Worm (Caenorhabditis elegans) whole organism, mixed stage, embryonic: ENCODE data around the gene mdt-22.

Experiments used
- blmp-1 ChIP-seq: fragments of 150-350 bp; optimal IDR thresholded peaks from 2 replicates; lab custom pipeline; 2014; ENCODE audit warnings: missing biosample characterization, missing genetic modification characterization
- elt-3 ChIP-seq: fragments of 150-350 bp; optimal IDR thresholded peaks from 2 replicates; lab custom pipeline; 2014; ENCODE audit warnings: missing biosample characterization, missing genetic modification characterization
- ham-2 ChIP-seq: fragments of 200-800 bp; sonication (Bioruptor generic); optimal IDR thresholded peaks from 2 replicates; lab custom pipeline; 2018; ENCODE audit warnings: mild to moderate bottlenecking, missing genetic modification characterization, missing compliant biosample characterization
- mab-5 ChIP-seq: fragments of 150-350 bp; optimal IDR thresholded peaks from 2 replicates; lab custom pipeline; 2014; ENCODE audit warnings: missing biosample characterization, missing genetic modification characterization
- mep-1 ChIP-seq: fragments of 150-350 bp; optimal IDR thresholded peaks from 2 replicates; lab custom pipeline; 2017; ENCODE audit warnings: missing biosample characterization, missing genetic modification reagents, missing genetic modification characterization, inconsistent platforms
- nhr-237 ChIP-seq: fragments of 150-350 bp; optimal IDR thresholded peaks from 2 replicates; lab custom pipeline; 2014; ENCODE audit warnings: missing biosample characterization, missing genetic modification characterization
- nhr-28 ChIP-seq: fragments of 150-350 bp; optimal IDR thresholded peaks from 2 replicates; lab custom pipeline; 2014; ENCODE audit warnings: missing biosample characterization, missing genetic modification characterization
- snpc-4 ChIP-seq: fragments of 150-350 bp; optimal IDR thresholded peaks from 2 replicates; lab custom pipeline; 2014; ENCODE audit warnings: missing biosample characterization, missing genetic modification characterization
- unc-62 ChIP-seq: fragments of 150-350 bp; optimal IDR thresholded peaks from 2 replicates; lab custom pipeline; 2014; ENCODE audit warnings: missing biosample characterization, missing genetic modification reagents, missing genetic modification characterization
- ztf-11 ChIP-seq: fragments of 150-350 bp; optimal IDR thresholded peaks from 2 replicates; lab custom pipeline; 2014; ENCODE audit warnings: missing biosample characterization, missing genetic modification characterization

ce11 chrII:10279561-10279960 is 21.5 kb upstream of the mdt-22 start, which contains the start of gene ZK971.1:
- TF ChIP-seq ham-2 (GFP tag; lab: Kevin White, UChicago) = no peak
- TF ChIP-seq mab-5 (tag; lab: Kevin White, UChicago) = no peak
- TF ChIP-seq snpc-4 (tag; lab: Kevin White, UChicago) = no peak
- no peak for TF ChIP-seq unc-62 (GFP tag; lab: Kevin White, UChicago)
- no peak for TF ChIP-seq blmp-1 (tag; lab: Kevin White, UChicago)
- no peak for TF ChIP-seq elt-3 (tag; lab: Kevin White, UChicago)
- TF ChIP-seq ztf-11 (tag; lab: Kevin White, UChicago) = no peak
- TF ChIP-seq nhr-237 (tag; lab: Kevin White, UChicago) = no peak
- no peak for TF ChIP-seq mep-1 (tag; lab: Kevin White, UChicago)
- TF ChIP-seq nhr-28 (tag; lab: Kevin White, UChicago) = no peak
